Worm (Caenorhabditis elegans) whole organism, L3 larva: ENCODE data around the gene R12C12.7.

Experiments
- ZK546.5 ChIP-seq: sonication (generic microtip); optimal IDR thresholded peaks from 2 replicates; lab custom pipeline; 2017; ENCODE audit warnings: missing biosample characterization, missing genetic modification characterization
- aly-2 ChIP-seq: fragments of 150-350 bp; optimal IDR thresholded peaks from 2 replicates; lab custom pipeline; 2014; ENCODE audit warnings: missing biosample characterization, missing genetic modification characterization
- ama-1 ChIP-seq: fragments of 150-350 bp; optimal IDR thresholded peaks from 2 replicates; lab custom pipeline; 2018
- ceh-16 ChIP-seq: sonication (generic microtip); optimal IDR thresholded peaks from 2 replicates; lab custom pipeline; 2017; ENCODE audit warnings: missing biosample characterization, missing genetic modification characterization
- ceh-9 ChIP-seq: sonication (generic microtip); optimal IDR thresholded peaks from 2 replicates; lab custom pipeline; 2018; ENCODE audit warnings: missing biosample characterization, missing genetic modification characterization
- daf-12 ChIP-seq: fragments of 150-350 bp; optimal IDR thresholded peaks from 2 replicates; lab custom pipeline; 2014; ENCODE audit warnings: missing biosample characterization, missing genetic modification reagents, missing genetic modification characterization
- egl-27 ChIP-seq: sonication (generic microtip); optimal IDR thresholded peaks from 4 replicates; lab custom pipeline; 2017; ENCODE audit warnings: missing biosample characterization, missing genetic modification reagents, missing genetic modification characterization
- egl-5 ChIP-seq: fragments of 150-350 bp; optimal IDR thresholded peaks from 2 replicates; lab custom pipeline; 2017; ENCODE audit warnings: missing biosample characterization, missing genetic modification reagents, missing genetic modification characterization, inconsistent platforms
- elt-2 ChIP-seq: sonication (generic microtip); optimal IDR thresholded peaks from 2 replicates; lab custom pipeline; 2016; ENCODE audit warnings: missing genetic modification reagents, mild to moderate bottlenecking, missing genetic modification characterization, missing compliant biosample characterization
- elt-3 ChIP-seq, 3 experiments: fragments of 150-350 bp in 1 of 3; sonication (generic microtip) in 2 of 3; optimal IDR thresholded peaks; 2 replicates in 2 of 3; 4 replicates in 1 of 3; lab custom pipeline; 2014 to 2017; ENCODE audit warnings: missing biosample characterization in 3 of 3, missing genetic modification characterization in 3 of 3
- eor-1 ChIP-seq, 2 experiments: fragments of 150-350 bp; optimal IDR thresholded peaks; 2 replicates each; lab custom pipeline; 2014 to 2018; ENCODE audit warnings: missing biosample characterization in 2 of 2, missing genetic modification characterization in 2 of 2
- fkh-2 ChIP-seq: fragments of 150-350 bp; optimal IDR thresholded peaks from 2 replicates; lab custom pipeline; 2014; ENCODE audit warnings: missing biosample characterization, missing genetic modification reagents, missing genetic modification characterization
- fos-1 ChIP-seq: fragments of 150-350 bp; optimal IDR thresholded peaks from 2 replicates; lab custom pipeline; 2014; ENCODE audit warnings: missing biosample characterization, missing genetic modification characterization
- hmg-11 ChIP-seq: sonication (generic microtip); optimal IDR thresholded peaks from 2 replicates; lab custom pipeline; 2016; ENCODE audit warnings: missing genetic modification characterization, missing compliant biosample characterization
- jun-1 ChIP-seq: fragments of 150-350 bp; optimal IDR thresholded peaks from 2 replicates; lab custom pipeline; 2014; ENCODE audit warnings: missing biosample characterization, missing genetic modification reagents, missing genetic modification characterization
- lin-15B ChIP-seq: fragments of 150-350 bp; optimal IDR thresholded peaks from 2 replicates; lab custom pipeline; 2014; ENCODE audit warnings: missing biosample characterization, missing genetic modification characterization
- lin-39 ChIP-seq: fragments of 150-350 bp; optimal IDR thresholded peaks from 2 replicates; lab custom pipeline; 2018; ENCODE audit warnings: missing biosample characterization, missing genetic modification reagents, missing genetic modification characterization
- lsy-12 ChIP-seq: sonication (generic microtip); optimal IDR thresholded peaks from 2 replicates; lab custom pipeline; 2016; ENCODE audit warnings: mild to moderate bottlenecking, missing genetic modification characterization, missing compliant biosample characterization
- mdl-1 ChIP-seq: fragments of 150-350 bp; optimal IDR thresholded peaks from 2 replicates; lab custom pipeline; 2014; ENCODE audit warnings: missing biosample characterization, missing genetic modification characterization
- mml-1 ChIP-seq: fragments of 150-350 bp; sonication (generic microtip); optimal IDR thresholded peaks from 3 replicates; lab custom pipeline; 2014; ENCODE audit warnings: missing biosample characterization, missing genetic modification characterization
- nfya-1 ChIP-seq: sonication (generic microtip); optimal IDR thresholded peaks from 2 replicates; lab custom pipeline; 2017; ENCODE audit warnings: missing genetic modification characterization, mild to moderate bottlenecking, missing compliant biosample characterization, antibody characterized with exemption, moderate library complexity; ENCODE audit not compliant: insufficient read depth
- nhr-12 ChIP-seq: fragments of 150-350 bp; optimal IDR thresholded peaks from 2 replicates; lab custom pipeline; 2014; ENCODE audit warnings: missing biosample characterization, missing genetic modification characterization
- nhr-23 ChIP-seq: fragments of 150-350 bp; optimal IDR thresholded peaks from 2 replicates; lab custom pipeline; 2014; ENCODE audit warnings: missing biosample characterization, missing genetic modification reagents, missing genetic modification characterization
- nhr-25 ChIP-seq: sonication (generic microtip); optimal IDR thresholded peaks from 2 replicates; lab custom pipeline; 2017; ENCODE audit warnings: missing biosample characterization, missing genetic modification characterization
- nhr-43 ChIP-seq: sonication (generic microtip); optimal IDR thresholded peaks from 2 replicates; lab custom pipeline; 2016; ENCODE audit warnings: mild to moderate bottlenecking, missing genetic modification characterization, missing compliant biosample characterization; ENCODE audit not compliant: poor library complexity, severe bottlenecking
- nhr-76 ChIP-seq: fragments of 150-350 bp; sonication (generic microtip); optimal IDR thresholded peaks from 5 replicates; lab custom pipeline; 2014; ENCODE audit warnings: missing biosample characterization, missing genetic modification characterization
- nhr-77 ChIP-seq: fragments of 150-350 bp; optimal IDR thresholded peaks from 2 replicates; lab custom pipeline; 2014; ENCODE audit warnings: missing biosample characterization, missing genetic modification characterization
- pqm-1 ChIP-seq: fragments of 150-350 bp; optimal IDR thresholded peaks from 2 replicates; lab custom pipeline; 2017; ENCODE audit warnings: missing biosample characterization, missing genetic modification characterization, inconsistent platforms
- skn-1 ChIP-seq: fragments of 150-350 bp; optimal IDR thresholded peaks from 2 replicates; lab custom pipeline; 2014; ENCODE audit warnings: missing biosample characterization, missing genetic modification characterization
- snpc-4 ChIP-seq: fragments of 150-350 bp; optimal IDR thresholded peaks from 2 replicates; lab custom pipeline; 2014; ENCODE audit warnings: missing biosample characterization, missing genetic modification characterization
- unc-39 ChIP-seq: sonication (generic microtip); optimal IDR thresholded peaks from 4 replicates; lab custom pipeline; 2017; ENCODE audit warnings: missing biosample characterization, missing genetic modification characterization
- unc-62 ChIP-seq: fragments of 150-350 bp; sonication (generic microtip); optimal IDR thresholded peaks from 4 replicates; lab custom pipeline; 2014; ENCODE audit warnings: missing biosample characterization, missing genetic modification reagents, missing genetic modification characterization
- ztf-11 ChIP-seq: fragments of 150-350 bp; optimal IDR thresholded peaks from 2 replicates; lab custom pipeline; 2014; ENCODE audit warnings: missing biosample characterization, missing genetic modification characterization
- ztf-4 ChIP-seq: fragments of 150-350 bp; optimal IDR thresholded peaks from 2 replicates; lab custom pipeline; 2014; ENCODE audit warnings: missing biosample characterization, missing genetic modification characterization

R12C12.7 gene

ce11 chrII:6097441-6097840 is 41.7 kb upstream of the R12C12.7 start, which contains the start of the genes tpp-2 and rbbp-5:
Gene tpp-2, minus strand, starts transcription at chrII:6097597.
Gene rbbp-5, plus strand, starts transcription at chrII:6097830.
- TF ChIP-seq egl-5 (tag; lab: Kevin White, UChicago) = peak; percentile 25
- peak; percentile 44 for TF ChIP-seq skn-1
- peak; percentile 20 for TF ChIP-seq pqm-1
- no peak for TF ChIP-seq nhr-23 (tag; lab: Kevin White, UChicago)
- TF ChIP-seq elt-2 = peak; percentile 37
- peak; percentile 65 for TF ChIP-seq nhr-43
- peak; percentile 69 for TF ChIP-seq lin-15B
- peak; percentile 61 for TF ChIP-seq snpc-4 (tag; lab: Kevin White, UChicago)
- no peak for TF ChIP-seq nhr-77
- peak; percentile 0 for TF ChIP-seq nhr-25
- TF ChIP-seq lsy-12 (tag; lab: Kevin White, UChicago) = peak; percentile 5
- TF ChIP-seq, all 47 proteins: peak for 9

ce11 chrII:6091380-6091779 is 35.6 kb upstream of the R12C12.7 start, which contains the start of the genes fbf-2 and nspg-3:
Gene fbf-2, minus strand, starts transcription at chrII:6091480.
Gene nspg-3, plus strand, starts transcription at chrII:6091767.
- TF ChIP-seq snpc-4 (tag; lab: Kevin White, UChicago) = no peak
- peak; percentile 35 for TF ChIP-seq elt-2

ce11 chrII:6082620-6083019 is 26.8 kb upstream of the R12C12.7 start, which contains the start of gene F21H12.3:
Gene F21H12.3, plus strand, starts transcription at chrII:6082920.
- TF ChIP-seq snpc-4 (tag; lab: Kevin White, UChicago) = no peak

- TF ChIP-seq nhr-77 (no peak), nhr-12 (no peak), aly-2 (tag; lab: Kevin White, UChicago) (no peak), unc-39 (tag; lab: Kevin White, UChicago) (no peak), elt-2 (no peak)
Observed at ce11 chrII:6080743-6081142, 25.0 kb upstream of the R12C12.7 start, which contains the start of gene fbf-1. Gene fbf-1, minus strand, starts transcription at chrII:6080843.

- TF ChIP-seq ZK546.5 (tag; lab: Kevin White, UChicago) (no peak), nhr-12 (no peak), fos-1 (tag; lab: Kevin White, UChicago) (no peak), ztf-11 (tag; lab: Kevin White, UChicago) (no peak), ztf-4 (no peak), egl-27 (tag; lab: Kevin White, UChicago) (no peak), nhr-43 (no peak), pqm-1 (no peak), ceh-16 (no peak), eor-1 (tag; optimal IDR thresholded peaks at IDR 0.05; lab: Kevin White, UChicago) (no peak), ama-1 (no peak), aly-2 (tag; lab: Kevin White, UChicago) (no peak), nfya-1 (tag; lab: Kevin White, UChicago) (no peak), jun-1 (tag; lab: Kevin White, UChicago) (no peak), elt-3 (tag; optimal IDR thresholded peaks at IDR 0.05; lab: Kevin White, UChicago) (no peak), nhr-76 (tag; lab: Kevin White, UChicago) (no peak), skn-1 (no peak), unc-39 (tag; lab: Kevin White, UChicago) (no peak), nhr-23 (tag; lab: Kevin White, UChicago) (no peak)
Observed at ce11 chrII:6077604-6078003, 21.8 kb upstream of the R12C12.7 start, which contains the start of gene H12I13.6. Gene H12I13.6, plus strand, starts transcription at chrII:6077904.

ce11 chrII:6067066-6067465 is 11.3 kb upstream of the R12C12.7 start, which contains the start of gene H12I13.1:
Gene H12I13.1, minus strand, starts transcription at chrII:6067166.
- TF ChIP-seq nhr-77 = no peak
- TF ChIP-seq snpc-4 (tag; lab: Kevin White, UChicago) = no peak
- no peak for TF ChIP-seq mml-1 (tag; lab: Kevin White, UChicago)
- TF ChIP-seq jun-1 (tag; lab: Kevin White, UChicago) = no peak
- no peak for TF ChIP-seq nhr-76 (tag; lab: Kevin White, UChicago)
- TF ChIP-seq fkh-2 (tag; lab: Kevin White, UChicago) = no peak
- TF ChIP-seq lin-39 (tag; lab: Kevin White, UChicago) = no peak
- TF ChIP-seq ama-1 = no peak
- no peak for TF ChIP-seq unc-62 (GFP tag; lab: Kevin White, UChicago)
- TF ChIP-seq nhr-25 = no peak
- no peak for TF ChIP-seq hmg-11 (tag; lab: Kevin White, UChicago)
- no peak for TF ChIP-seq ceh-9
- no peak for TF ChIP-seq daf-12
- TF ChIP-seq skn-1 = no peak
- no peak for TF ChIP-seq mdl-1
- TF ChIP-seq nhr-23 (tag; lab: Kevin White, UChicago) = no peak
